Fruit fly (Drosophila melanogaster): ENCODE measurements around the gene Paip2.

DNA sequence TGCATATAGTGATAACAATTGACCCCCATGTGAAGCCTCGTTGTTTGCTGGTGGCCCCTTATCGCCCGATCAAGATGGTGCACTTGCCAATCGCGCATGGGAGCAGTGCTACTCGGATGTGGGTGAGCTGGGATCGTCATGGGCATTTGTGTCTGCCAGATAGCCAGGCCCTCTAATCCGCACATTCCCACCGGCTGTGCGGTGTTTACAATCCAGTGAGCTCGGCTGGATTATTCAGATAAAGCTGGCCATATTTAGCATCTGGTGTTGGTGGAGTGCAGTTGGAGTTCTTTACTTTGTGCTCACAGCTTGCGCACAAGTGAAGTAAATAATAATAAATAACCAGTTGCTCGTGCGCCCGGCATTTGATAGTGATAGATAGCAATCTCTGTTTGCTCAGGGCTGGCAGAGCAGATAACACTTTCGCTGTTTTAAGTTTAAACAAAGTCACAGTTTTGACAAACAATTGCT, 52.4 kb downstream of the Paip2 start:
- TF ChIP-seq tj (GFP tag; optimal IDR thresholded peaks at IDR 0.05) = no peak
- TF ChIP-seq ovo (GFP tag; optimal IDR thresholded peaks at IDR 0.05) = peak; percentile 4
- peak; percentile 71 for TF ChIP-seq CG33017 (tag; optimal IDR thresholded peaks at IDR 0.05)
- TF ChIP-seq pad (GFP tag; optimal IDR thresholded peaks at IDR 0.05) = peak; percentile 49
- peak; percentile 30 for TF ChIP-seq Hr96 (GFP tag; optimal IDR thresholded peaks at IDR 0.05)
- TF ChIP-seq CG7045 (GFP tag; optimal IDR thresholded peaks at IDR 0.05) = peak; percentile 85
- peak; percentile 83 for TF ChIP-seq CG7101 (tag; optimal IDR thresholded peaks at IDR 0.05)
- peak; percentile 62 for TF ChIP-seq CG14711 (tag; optimal IDR thresholded peaks at IDR 0.05)
- TF ChIP-seq CG12768 (GFP tag; optimal IDR thresholded peaks at IDR 0.05) = peak; percentile 78

All from whole organism, adult.